Worm (Caenorhabditis elegans) whole organism, L4 larva: ENCODE measurements around the gene lin-5.

Experiments
- R02D3.7 ChIP-seq: fragments of 150-350 bp; sonication (generic microtip); optimal IDR thresholded peaks from 3 replicates; lab custom pipeline; 2014; ENCODE audit warnings: missing biosample characterization, missing genetic modification characterization
- ama-1 ChIP-seq: fragments of 150-350 bp; optimal IDR thresholded peaks from 2 replicates; lab custom pipeline; 2014; ENCODE audit warnings: inconsistent platforms, mixed read lengths
- attf-4 ChIP-seq: sonication (generic microtip); optimal IDR thresholded peaks from 3 replicates; lab custom pipeline; 2017; ENCODE audit warnings: missing biosample characterization, missing genetic modification characterization
- daf-8 ChIP-seq: fragments of 200-800 bp; sonication (Bioruptor generic); IDR thresholded peaks from 2 replicates; pipeline ENCODE4 v1.3.6; 2022; ENCODE audit warnings: missing genetic modification characterization, missing compliant biosample characterization
- fkh-10 ChIP-seq: fragments of 150-350 bp; optimal IDR thresholded peaks from 2 replicates; lab custom pipeline; 2014; ENCODE audit warnings: missing biosample characterization, missing genetic modification reagents, missing genetic modification characterization
- mes-2 ChIP-seq: sonication (generic microtip); optimal IDR thresholded peaks from 2 replicates; lab custom pipeline; 2016; ENCODE audit warnings: missing genotype, mild to moderate bottlenecking, missing genetic modification characterization, missing compliant biosample characterization; ENCODE audit not compliant: poor library complexity, severe bottlenecking
- mxl-2 ChIP-seq: fragments of 200-800 bp; sonication (Bioruptor generic); conservative IDR thresholded peaks from 2 replicates; pipeline ENCODE4 v1.3.6; 2022; ENCODE audit warnings: missing genetic modification reagents, missing genetic modification characterization, missing compliant biosample characterization
- nhr-28 ChIP-seq: fragments of 150-350 bp; optimal IDR thresholded peaks from 2 replicates; lab custom pipeline; 2014; ENCODE audit warnings: missing biosample characterization, missing genetic modification characterization
- saeg-2 ChIP-seq: fragments of 200-800 bp; sonication (Bioruptor generic); IDR thresholded peaks from 2 replicates; pipeline ENCODE4 v1.3.6; 2022; ENCODE audit warnings: missing genetic modification reagents, missing genetic modification characterization, missing compliant biosample characterization
- snpc-4 ChIP-seq: fragments of 150-350 bp; optimal IDR thresholded peaks from 2 replicates; lab custom pipeline; 2014; ENCODE audit warnings: missing biosample characterization, missing genetic modification characterization
- unc-39 ChIP-seq: sonication (generic microtip); optimal IDR thresholded peaks from 2 replicates; lab custom pipeline; 2017; ENCODE audit warnings: missing biosample characterization, missing genetic modification characterization

ce11 chrII:7815406-7815805, 45.0 kb upstream of the lin-5 start:
- TF ChIP-seq saeg-2 (GFP tag; lab: Robert Waterston, UW) (no peak), fkh-10 (GFP tag; lab: Kevin White, UChicago) (no peak), unc-39 (tag; lab: Kevin White, UChicago) (no peak), snpc-4 (tag; lab: Kevin White, UChicago) (no peak), mxl-2 (GFP tag; lab: Robert Waterston, UW) (no peak), daf-8 (GFP tag; lab: Robert Waterston, UW) (no peak), mes-2 (tag; lab: Kevin White, UChicago) (no peak), R02D3.7 (tag; lab: Kevin White, UChicago) (no peak), attf-4 (tag; lab: Kevin White, UChicago) (no peak), nhr-28 (tag; lab: Kevin White, UChicago) (no peak), ama-1 (no peak)
